Fruit fly (Drosophila melanogaster): ENCODE results near the gene Rrp6.

Rrp6 gene

DNA sequence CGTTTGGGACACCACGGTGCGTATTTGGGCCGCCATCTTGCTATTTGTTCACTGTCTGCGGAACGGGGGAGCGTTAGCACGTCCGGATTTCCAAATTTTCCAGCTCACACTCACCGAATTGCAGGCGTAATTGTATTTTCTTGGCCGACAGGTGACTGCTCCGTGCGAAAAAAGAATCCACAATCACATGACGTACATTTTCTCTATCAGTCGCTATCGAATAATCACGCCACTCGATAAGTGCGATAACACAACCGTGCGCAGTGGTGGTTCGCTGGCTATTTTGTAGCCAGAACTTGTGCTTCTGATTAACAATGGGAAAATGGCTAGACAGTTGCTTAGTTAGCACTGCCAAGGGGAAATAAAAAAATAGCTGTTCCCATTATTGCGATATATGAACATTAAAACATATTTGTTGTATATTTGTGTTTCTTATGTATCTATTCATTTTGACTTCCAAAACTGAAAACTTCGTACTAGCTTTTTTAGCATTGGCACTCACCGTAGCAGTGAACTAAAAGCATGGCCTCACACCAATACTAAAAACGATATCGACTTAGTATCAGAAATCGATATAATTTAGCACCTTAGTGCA, 17.9 kb upstream of the Rrp6 start, which contains the start of gene VhaPPA1-1 (continued):
- no peak for TF ChIP-seq ab (GFP tag; optimal IDR thresholded peaks at IDR 0.05)
- no peak for TF ChIP-seq CG2129 (GFP tag; IDR thresholded peaks at IDR 0.05; ENCODE audit: partially characterized antibody)
- TF ChIP-seq hbn (GFP tag; IDR thresholded peaks at IDR 0.05; ENCODE audit: partially characterized antibody), result no peak
- no peak for TF ChIP-seq CG3726 (GFP tag; IDR thresholded peaks at IDR 0.05)
- no peak for TF ChIP-seq CG4730 (GFP tag; IDR thresholded peaks at IDR 0.05)
- peak; percentile 72 for TF ChIP-seq BEAF-32 (GFP tag; optimal IDR thresholded peaks at IDR 0.05)
- TF ChIP-seq HLH54F (GFP tag; optimal IDR thresholded peaks at IDR 0.05), result no peak
- TF ChIP-seq Nf-YB (GFP tag; optimal IDR thresholded peaks at IDR 0.05), result no peak
- TF ChIP-seq HLH3B (GFP tag; IDR thresholded peaks at IDR 0.05), result no peak
- TF ChIP-seq danr (GFP tag; IDR thresholded peaks at IDR 0.05), result no peak
- TF ChIP-seq CG9215 (GFP tag; IDR thresholded peaks at IDR 0.05), result no peak
- no peak for TF ChIP-seq CG4424 (GFP tag; optimal IDR thresholded peaks at IDR 0.05)
- no peak for TF ChIP-seq CG17328 (GFP tag; IDR thresholded peaks at IDR 0.05)
- TF ChIP-seq ash1 (GFP tag; optimal IDR thresholded peaks at IDR 0.05), result no peak
- no peak for TF ChIP-seq CG17359 (tag; optimal IDR thresholded peaks at IDR 0.05)
- TF ChIP-seq run (tag; optimal IDR thresholded peaks at IDR 0.05), result no peak
- TF ChIP-seq gem (tag; optimal IDR thresholded peaks at IDR 0.05), result peak; percentile 36
- TF ChIP-seq fu2 (GFP tag; optimal IDR thresholded peaks at IDR 0.05), result no peak
- no peak for TF ChIP-seq CG17612 (GFP tag; IDR thresholded peaks at IDR 0.05)
- TF ChIP-seq Doc2 (GFP tag; IDR thresholded peaks at IDR 0.05), result no peak
- no peak for TF ChIP-seq Hmx (GFP tag; optimal IDR thresholded peaks at IDR 0.05)
- no peak for TF ChIP-seq Drgx (GFP tag; IDR thresholded peaks at IDR 0.05)
- no peak for TF ChIP-seq CG7745 (tag; optimal IDR thresholded peaks at IDR 0.05)
- TF ChIP-seq CG9609 (GFP tag; optimal IDR thresholded peaks at IDR 0.05), result no peak
- TF ChIP-seq GATAe (GFP tag; conservative IDR thresholded peaks at IDR 0.05), result no peak
- no peak for TF ChIP-seq ems (GFP tag; optimal IDR thresholded peaks at IDR 0.05)
- peak; percentile 83 for TF ChIP-seq HmgD (GFP tag; optimal IDR thresholded peaks at IDR 0.05)
- TF ChIP-seq trem (tag; optimal IDR thresholded peaks at IDR 0.05), result peak; percentile 71
- peak; percentile 4 for TF ChIP-seq HLHmδ (GFP tag; optimal IDR thresholded peaks at IDR 0.05)
- TF ChIP-seq Abd-B (GFP tag; optimal IDR thresholded peaks at IDR 0.05), result peak; percentile 46
- peak; percentile 10 for TF ChIP-seq Ssrp (tag; optimal IDR thresholded peaks at IDR 0.05)
- TF ChIP-seq Stat92E (GFP tag; optimal IDR thresholded peaks at IDR 0.05), result no peak
- no peak for TF ChIP-seq ssp (GFP tag; IDR thresholded peaks at IDR 0.05)
- TF ChIP-seq CG6813 (GFP tag; optimal IDR thresholded peaks at IDR 0.05), result no peak
- peak; percentile 55 for TF ChIP-seq CG1603 (tag; optimal IDR thresholded peaks at IDR 0.05)
- no peak for TF ChIP-seq onecut (GFP tag; IDR thresholded peaks at IDR 0.05)
- TF ChIP-seq Mrtf (GFP tag; IDR thresholded peaks at IDR 0.05), result no peak
- no peak for TF ChIP-seq CG1024 (GFP tag; IDR thresholded peaks at IDR 0.05)
- TF ChIP-seq dm (GFP tag; optimal IDR thresholded peaks at IDR 0.05), result peak; percentile 56
- peak; percentile 24 for TF ChIP-seq CG12391 (tag; optimal IDR thresholded peaks at IDR 0.05)
- no peak for TF ChIP-seq Bdp1 (GFP tag; optimal IDR thresholded peaks at IDR 0.05)
- TF ChIP-seq sima (GFP tag; optimal IDR thresholded peaks at IDR 0.05), result no peak
- no peak for TF ChIP-seq yki (optimal IDR thresholded peaks at IDR 0.05)
- no peak for TF ChIP-seq CG43689 (GFP tag; IDR thresholded peaks at IDR 0.05)
- TF ChIP-seq CG3847 (GFP tag; IDR thresholded peaks at IDR 0.05), result no peak
- TF ChIP-seq CG7372 (GFP tag; IDR thresholded peaks at IDR 0.05), result no peak
- peak; percentile 98 for TF ChIP-seq Sin3A (optimal IDR thresholded peaks at IDR 0.05)
- TF ChIP-seq CG30431 (GFP tag; optimal IDR thresholded peaks at IDR 0.05), result no peak
- peak; percentile 15 for TF ChIP-seq CG33213 (GFP tag; optimal IDR thresholded peaks at IDR 0.05)
- peak; percentile 17 for TF ChIP-seq exex (tag; optimal IDR thresholded peaks at IDR 0.05)
- no peak for TF ChIP-seq gcm (GFP tag; optimal IDR thresholded peaks at IDR 0.05)
- TF ChIP-seq CG3163 (GFP tag; optimal IDR thresholded peaks at IDR 0.05), result no peak
